Worm (Caenorhabditis elegans) whole organism, mixed stage, embryonic: ENCODE data around the gene C14A4.7.

Source experiments
- blmp-1 ChIP-seq: fragments of 150-350 bp; optimal IDR thresholded peaks from 2 replicates; lab custom pipeline; 2014; ENCODE audit warnings: missing biosample characterization, missing genetic modification characterization
- lin-32 ChIP-seq: fragments of 200-800 bp; sonication (Bioruptor generic); optimal IDR thresholded peaks from 2 replicates; lab custom pipeline; 2018; ENCODE audit warnings: mild to moderate bottlenecking, missing genetic modification characterization, missing compliant biosample characterization
- snpc-4 ChIP-seq: fragments of 150-350 bp; optimal IDR thresholded peaks from 2 replicates; lab custom pipeline; 2014; ENCODE audit warnings: missing biosample characterization, missing genetic modification characterization
- tbx-8 ChIP-seq: fragments of 200-800 bp; sonication (Bioruptor generic); optimal IDR thresholded peaks from 2 replicates; lab custom pipeline; 2018; ENCODE audit warnings: mild to moderate bottlenecking, missing genetic modification characterization, moderate library complexity, missing compliant biosample characterization
- unc-39 ChIP-seq: fragments of 150-350 bp; optimal IDR thresholded peaks from 2 replicates; lab custom pipeline; 2014; ENCODE audit warnings: missing biosample characterization, missing genetic modification characterization
- ztf-11 ChIP-seq: fragments of 150-350 bp; optimal IDR thresholded peaks from 2 replicates; lab custom pipeline; 2014; ENCODE audit warnings: missing biosample characterization, missing genetic modification characterization

DNA sequence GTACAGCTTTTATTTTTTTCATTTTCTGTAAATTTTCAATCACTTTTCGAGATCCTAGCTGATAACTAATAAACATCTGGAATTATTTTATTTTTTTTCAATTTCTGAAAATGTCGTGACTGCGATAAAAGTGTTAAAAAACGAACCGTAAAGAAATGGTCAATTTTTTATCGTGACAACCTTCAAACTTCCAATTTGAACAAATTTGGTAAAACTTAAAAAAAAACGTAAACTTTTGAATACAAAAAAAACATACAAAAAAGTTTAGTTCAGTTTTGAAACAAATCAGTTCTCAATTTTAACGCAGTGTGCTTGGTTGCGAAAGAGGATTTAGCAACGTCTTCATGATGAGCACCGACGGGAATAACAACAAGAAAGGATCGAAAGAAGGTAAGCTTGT is 24.4 kb downstream of the C14A4.7 start, which contains the start of gene C06A1.3:
- TF ChIP-seq snpc-4 (tag; lab: Kevin White, UChicago): no peak
- no peak for TF ChIP-seq lin-32 (GFP tag; lab: Kevin White, UChicago)
- TF ChIP-seq blmp-1 (tag; lab: Kevin White, UChicago): no peak
- no peak for TF ChIP-seq unc-39 (tag; lab: Kevin White, UChicago)
- TF ChIP-seq ztf-11: no peak
- TF ChIP-seq tbx-8: no peak
